Fruit fly (Drosophila melanogaster): ENCODE results near the gene Lk6.

- no peak for TF ChIP-seq CG5204 (GFP tag; optimal IDR thresholded peaks at IDR 0.05)
- TF ChIP-seq Crg-1 (GFP tag; optimal IDR thresholded peaks at IDR 0.05): no peak
- no peak for TF ChIP-seq CG12768 (GFP tag; optimal IDR thresholded peaks at IDR 0.05)
- TF ChIP-seq CG7045 (GFP tag; optimal IDR thresholded peaks at IDR 0.05): no peak
- no peak for TF ChIP-seq CG7101 (tag; optimal IDR thresholded peaks at IDR 0.05)
- no peak for TF ChIP-seq bab1 (GFP tag; optimal IDR thresholded peaks at IDR 0.05)
- TF ChIP-seq cic (GFP tag; optimal IDR thresholded peaks at IDR 0.05): no peak
- peak; percentile 13 for TF ChIP-seq kay (GFP tag; ENCODE audit: borderline replicate concordance)
- TF ChIP-seq CG33017 (tag; optimal IDR thresholded peaks at IDR 0.05): no peak
- no peak for TF ChIP-seq CG1620 (GFP tag; optimal IDR thresholded peaks at IDR 0.05)
- no peak for TF ChIP-seq toe (GFP tag; optimal IDR thresholded peaks at IDR 0.05)
These were observed 8.0 kb upstream of the Lk6 start for dm6 chr3R:11772181-11772827.

Data from whole organism, adult.